Fruit fly (Drosophila melanogaster) Kc167 (cell line): Measurements from ENCODE around the gene Rh2.

ENCODE experiments used
- Myc ChIP-seq: fragments of >200 bp; optimal IDR thresholded peaks from 2 replicates; lab custom pipeline; 2017; ENCODE audit warnings: missing external identifiers
- Sin3A ChIP-seq: fragments of >200 bp; optimal IDR thresholded peaks from 2 replicates; lab custom pipeline; 2018; ENCODE audit warnings: missing external identifiers
- h ChIP-seq: fragments of >200 bp; optimal IDR thresholded peaks from 3 replicates; lab custom pipeline; 2018; ENCODE audit warnings: missing external identifiers
- insv ChIP-seq: fragments of >200 bp; optimal IDR thresholded peaks from 3 replicates; lab custom pipeline; 2018; ENCODE audit warnings: missing external identifiers
- psq ChIP-seq: fragments of >200 bp; optimal IDR thresholded peaks from 2 replicates; lab custom pipeline; 2017; ENCODE audit warnings: missing external identifiers
- ttk ChIP-seq: sonication (Bioruptor generic); optimal IDR thresholded peaks from 2 replicates; lab custom pipeline; 2017; ENCODE audit warnings: missing external identifiers

The Rh2 gene

dm6 chr3R:18928346-18928917 lies 29.2 kb downstream of the Rh2 start, which contains the start of gene Mpc1:
Mpc1 (minus strand) TSS chr3R:18928659.
- TF ChIP-seq insv: no peak

dm6 chr3R:18928918-18929705 lies 29.9 kb downstream of the Rh2 start, which contains the start of gene CG42613:
CG42613 (plus strand) TSS chr3R:18929196.
- TF ChIP-seq Sin3A (lab: Kevin White, UChicago): no peak
- no peak for TF ChIP-seq psq
- TF ChIP-seq Myc (lab: Kevin White, UChicago): no peak
- TF ChIP-seq ttk (lab: Kevin White, UChicago): no peak
- no peak for TF ChIP-seq insv
- no peak for TF ChIP-seq h (lab: Kevin White, UChicago)

dm6 chr3R:18931725-18932124 lies 32.5 kb downstream of the Rh2 start:
- TF ChIP-seq psq (no peak), ttk (lab: Kevin White, UChicago) (no peak), h (lab: Kevin White, UChicago) (no peak), Myc (lab: Kevin White, UChicago) (no peak), insv (no peak), Sin3A (lab: Kevin White, UChicago) (no peak)

dm6 chr3R:18947307-18947706 lies 48.1 kb downstream of the Rh2 start:
- no peak for TF ChIP-seq psq
- TF ChIP-seq Myc (lab: Kevin White, UChicago): no peak
- TF ChIP-seq insv: no peak
- no peak for TF ChIP-seq Sin3A (lab: Kevin White, UChicago)

- TF ChIP-seq h (lab: Kevin White, UChicago) (no peak), ttk (lab: Kevin White, UChicago) (no peak), psq (no peak), Myc (lab: Kevin White, UChicago) (no peak), insv (no peak), Sin3A (lab: Kevin White, UChicago) (no peak)
Measured at dm6 chr3R:18949131-18949530, 49.9 kb downstream of the Rh2 start.

dm6 chr3R:18949896-18950295 lies 50.7 kb downstream of the Rh2 start, which contains the start of gene CG43732:
CG43732 (plus strand) TSS chr3R:18950196.
- TF ChIP-seq insv (no peak), ttk (lab: Kevin White, UChicago) (no peak), psq (no peak), Myc (lab: Kevin White, UChicago) (no peak), h (lab: Kevin White, UChicago) (no peak)
